Worm (Caenorhabditis elegans) whole organism, L3 larva: ENCODE data around the gene grl-31.

Experiments
- R02D3.7 ChIP-seq: fragments of 150-350 bp; optimal IDR thresholded peaks from 2 replicates; lab custom pipeline; 2014; ENCODE audit warnings: missing biosample characterization, missing genetic modification characterization
- ZK546.5 ChIP-seq: sonication (generic microtip); optimal IDR thresholded peaks from 2 replicates; lab custom pipeline; 2017; ENCODE audit warnings: missing biosample characterization, missing genetic modification characterization
- ama-1 ChIP-seq: fragments of 150-350 bp; optimal IDR thresholded peaks from 2 replicates; lab custom pipeline; 2018
- ceh-28 ChIP-seq: fragments of 150-350 bp; optimal IDR thresholded peaks from 2 replicates; lab custom pipeline; 2014; ENCODE audit warnings: missing biosample characterization, missing genetic modification reagents, missing genetic modification characterization
- ceh-9 ChIP-seq: sonication (generic microtip); optimal IDR thresholded peaks from 2 replicates; lab custom pipeline; 2018; ENCODE audit warnings: missing biosample characterization, missing genetic modification characterization
- daf-12 ChIP-seq: fragments of 150-350 bp; optimal IDR thresholded peaks from 2 replicates; lab custom pipeline; 2014; ENCODE audit warnings: missing biosample characterization, missing genetic modification reagents, missing genetic modification characterization
- egl-27 ChIP-seq: sonication (generic microtip); optimal IDR thresholded peaks from 4 replicates; lab custom pipeline; 2017; ENCODE audit warnings: missing biosample characterization, missing genetic modification reagents, missing genetic modification characterization
- egl-5 ChIP-seq: fragments of 150-350 bp; optimal IDR thresholded peaks from 2 replicates; lab custom pipeline; 2017; ENCODE audit warnings: missing biosample characterization, missing genetic modification reagents, missing genetic modification characterization, inconsistent platforms
- elt-1 ChIP-seq: fragments of 150-350 bp; optimal IDR thresholded peaks from 2 replicates; lab custom pipeline; 2014; ENCODE audit warnings: missing biosample characterization, missing genetic modification characterization
- elt-2 ChIP-seq: sonication (generic microtip); optimal IDR thresholded peaks from 2 replicates; lab custom pipeline; 2016; ENCODE audit warnings: missing genetic modification reagents, mild to moderate bottlenecking, missing genetic modification characterization, missing compliant biosample characterization
- elt-3 ChIP-seq, 3 experiments: fragments of 150-350 bp in 1 of 3; sonication (generic microtip) in 2 of 3; optimal IDR thresholded peaks; 2 replicates in 2 of 3; 4 replicates in 1 of 3; lab custom pipeline; 2014 to 2017; ENCODE audit warnings: missing biosample characterization in 3 of 3, missing genetic modification characterization in 3 of 3
- eor-1 ChIP-seq, 2 experiments: fragments of 150-350 bp; optimal IDR thresholded peaks; 2 replicates each; lab custom pipeline; 2014 to 2018; ENCODE audit warnings: missing biosample characterization in 2 of 2, missing genetic modification characterization in 2 of 2
- fkh-10 ChIP-seq: sonication (generic microtip); optimal IDR thresholded peaks from 2 replicates; lab custom pipeline; 2017; ENCODE audit warnings: missing biosample characterization, missing genetic modification reagents, missing genetic modification characterization
- fkh-2 ChIP-seq: fragments of 150-350 bp; optimal IDR thresholded peaks from 2 replicates; lab custom pipeline; 2014; ENCODE audit warnings: missing biosample characterization, missing genetic modification reagents, missing genetic modification characterization
- lin-15B ChIP-seq: fragments of 150-350 bp; optimal IDR thresholded peaks from 2 replicates; lab custom pipeline; 2014; ENCODE audit warnings: missing biosample characterization, missing genetic modification characterization
- lin-39 ChIP-seq: fragments of 150-350 bp; optimal IDR thresholded peaks from 2 replicates; lab custom pipeline; 2018; ENCODE audit warnings: missing biosample characterization, missing genetic modification reagents, missing genetic modification characterization
- lsy-12 ChIP-seq: sonication (generic microtip); optimal IDR thresholded peaks from 2 replicates; lab custom pipeline; 2016; ENCODE audit warnings: mild to moderate bottlenecking, missing genetic modification characterization, missing compliant biosample characterization
- mdl-1 ChIP-seq: fragments of 150-350 bp; optimal IDR thresholded peaks from 2 replicates; lab custom pipeline; 2014; ENCODE audit warnings: missing biosample characterization, missing genetic modification characterization
- mml-1 ChIP-seq: fragments of 150-350 bp; sonication (generic microtip); optimal IDR thresholded peaks from 3 replicates; lab custom pipeline; 2014; ENCODE audit warnings: missing biosample characterization, missing genetic modification characterization
- nfya-1 ChIP-seq: sonication (generic microtip); optimal IDR thresholded peaks from 2 replicates; lab custom pipeline; 2017; ENCODE audit warnings: missing genetic modification characterization, mild to moderate bottlenecking, missing compliant biosample characterization, antibody characterized with exemption, moderate library complexity; ENCODE audit not compliant: insufficient read depth
- nhr-11 ChIP-seq: fragments of 150-350 bp; optimal IDR thresholded peaks from 2 replicates; lab custom pipeline; 2014; ENCODE audit warnings: missing biosample characterization, missing genetic modification characterization
- nhr-12 ChIP-seq: fragments of 150-350 bp; optimal IDR thresholded peaks from 2 replicates; lab custom pipeline; 2014; ENCODE audit warnings: missing biosample characterization, missing genetic modification characterization
- nhr-237 ChIP-seq: fragments of 150-350 bp; optimal IDR thresholded peaks from 2 replicates; lab custom pipeline; 2014; ENCODE audit warnings: missing biosample characterization, missing genetic modification characterization
- nhr-25 ChIP-seq: sonication (generic microtip); optimal IDR thresholded peaks from 2 replicates; lab custom pipeline; 2017; ENCODE audit warnings: missing biosample characterization, missing genetic modification characterization
- nhr-28 ChIP-seq: fragments of 150-350 bp; optimal IDR thresholded peaks from 2 replicates; lab custom pipeline; 2014; ENCODE audit warnings: missing biosample characterization, missing genetic modification characterization
- nhr-43 ChIP-seq: sonication (generic microtip); optimal IDR thresholded peaks from 2 replicates; lab custom pipeline; 2016; ENCODE audit warnings: mild to moderate bottlenecking, missing genetic modification characterization, missing compliant biosample characterization; ENCODE audit not compliant: poor library complexity, severe bottlenecking
- nhr-67 ChIP-seq: fragments of 150-350 bp; optimal IDR thresholded peaks from 2 replicates; lab custom pipeline; 2014; ENCODE audit warnings: missing biosample characterization, missing genetic modification characterization
- nhr-77 ChIP-seq: fragments of 150-350 bp; optimal IDR thresholded peaks from 2 replicates; lab custom pipeline; 2014; ENCODE audit warnings: missing biosample characterization, missing genetic modification characterization
- sea-2 ChIP-seq: fragments of 150-350 bp; sonication (generic microtip); optimal IDR thresholded peaks from 4 replicates; lab custom pipeline; 2014; ENCODE audit warnings: missing biosample characterization, missing genetic modification reagents, missing genetic modification characterization
- skn-1 ChIP-seq: fragments of 150-350 bp; optimal IDR thresholded peaks from 2 replicates; lab custom pipeline; 2014; ENCODE audit warnings: missing biosample characterization, missing genetic modification characterization
- snpc-4 ChIP-seq: fragments of 150-350 bp; optimal IDR thresholded peaks from 2 replicates; lab custom pipeline; 2014; ENCODE audit warnings: missing biosample characterization, missing genetic modification characterization
- tbx-2 ChIP-seq: sonication (generic microtip); optimal IDR thresholded peaks from 2 replicates; lab custom pipeline; 2016; ENCODE audit warnings: mild to moderate bottlenecking, missing genetic modification characterization, missing compliant biosample characterization
- unc-62 ChIP-seq: fragments of 150-350 bp; sonication (generic microtip); optimal IDR thresholded peaks from 4 replicates; lab custom pipeline; 2014; ENCODE audit warnings: missing biosample characterization, missing genetic modification reagents, missing genetic modification characterization
- zag-1 ChIP-seq: fragments of 150-350 bp; optimal IDR thresholded peaks from 2 replicates; lab custom pipeline; 2014; ENCODE audit warnings: missing biosample characterization, missing genetic modification characterization
- ztf-11 ChIP-seq: fragments of 150-350 bp; optimal IDR thresholded peaks from 2 replicates; lab custom pipeline; 2014; ENCODE audit warnings: missing biosample characterization, missing genetic modification characterization
- ztf-4 ChIP-seq: fragments of 150-350 bp; optimal IDR thresholded peaks from 2 replicates; lab custom pipeline; 2014; ENCODE audit warnings: missing biosample characterization, missing genetic modification characterization

grl-31 gene

DNA sequence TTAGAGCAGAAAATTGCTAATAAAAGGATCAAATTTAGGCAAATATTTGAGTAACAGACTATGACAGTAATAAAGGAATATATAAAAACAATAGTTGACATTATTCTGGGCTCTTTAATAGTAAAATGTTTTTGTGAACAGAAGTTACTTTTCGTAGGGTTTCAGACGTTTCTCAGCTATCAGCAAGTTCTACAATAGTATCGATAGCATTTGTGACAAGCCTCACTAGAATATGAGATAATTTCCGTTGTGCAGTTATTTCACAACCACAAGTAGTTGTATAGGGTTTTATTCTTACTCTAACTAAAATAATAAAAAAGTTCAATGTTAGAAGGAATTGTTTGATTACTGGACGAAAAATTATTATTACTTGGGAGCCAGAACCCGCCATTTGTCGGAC is 11.1 kb downstream of the grl-31 start, which contains the start of gene srbc-68:
TSS of gene srbc-68 (minus strand) at position 101 of the 400 bp plus-strand sequence.
- TF ChIP-seq nhr-25 (tag; lab: Kevin White, UChicago) = no peak
- no peak for TF ChIP-seq nhr-43
- no peak for TF ChIP-seq lsy-12 (tag; lab: Kevin White, UChicago)
- TF ChIP-seq fkh-2 (tag; lab: Kevin White, UChicago) = no peak
- no peak for TF ChIP-seq nhr-11 (tag; lab: Kevin White, UChicago)
- no peak for TF ChIP-seq tbx-2 (tag; lab: Kevin White, UChicago)
- no peak for TF ChIP-seq elt-3 (tag; optimal IDR thresholded peaks at IDR 0.05; lab: Kevin White, UChicago)
- no peak for TF ChIP-seq nhr-28 (tag; lab: Kevin White, UChicago)
- TF ChIP-seq nhr-237 (tag; lab: Kevin White, UChicago) = no peak
- no peak for TF ChIP-seq snpc-4 (tag; lab: Kevin White, UChicago)
- no peak for TF ChIP-seq unc-62 (GFP tag; lab: Kevin White, UChicago)
- TF ChIP-seq ZK546.5 (tag; lab: Kevin White, UChicago) = no peak

DNA sequence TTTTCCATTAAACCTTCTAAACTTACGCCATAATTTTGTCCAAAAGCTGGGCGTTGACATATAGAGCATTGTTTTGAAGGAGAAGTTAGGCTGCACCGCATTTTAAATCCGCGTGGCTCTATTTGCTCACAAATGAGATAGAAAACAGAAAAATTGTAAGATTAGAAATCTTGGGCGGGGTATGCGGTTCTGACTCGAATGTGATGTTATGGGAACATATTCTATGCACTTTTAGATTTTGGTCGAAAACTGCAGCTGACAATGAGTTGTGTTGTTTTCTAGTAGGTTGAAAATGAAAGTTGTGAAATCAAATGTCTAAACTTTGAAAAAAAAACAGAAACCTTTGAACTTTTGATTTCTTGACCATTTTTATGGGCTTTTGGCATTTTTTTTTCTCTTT is 14.2 kb downstream of the grl-31 start, which contains the start of gene nhr-222:
TSS of gene nhr-222 (minus strand) at position 101 of the 400 bp plus-strand sequence.
- TF ChIP-seq nhr-77 (tag; lab: Kevin White, UChicago) (no peak), lsy-12 (tag; lab: Kevin White, UChicago) (no peak), nhr-67 (tag; lab: Kevin White, UChicago) (no peak), lin-15B (tag; lab: Kevin White, UChicago) (no peak), ceh-9 (tag; lab: Kevin White, UChicago) (no peak), ZK546.5 (tag; lab: Kevin White, UChicago) (no peak), R02D3.7 (no peak), elt-3 (tag; optimal IDR thresholded peaks at IDR 0.05; lab: Kevin White, UChicago) (no peak), skn-1 (tag; lab: Kevin White, UChicago) (no peak), mml-1 (tag; lab: Kevin White, UChicago) (no peak), elt-1 (tag; lab: Kevin White, UChicago) (no peak), egl-27 (tag; lab: Kevin White, UChicago) (no peak), mdl-1 (no peak), unc-62 (GFP tag; lab: Kevin White, UChicago) (no peak), nhr-43 (no peak), ama-1 (lab: Kevin White, UChicago) (no peak), zag-1 (no peak)

DNA sequence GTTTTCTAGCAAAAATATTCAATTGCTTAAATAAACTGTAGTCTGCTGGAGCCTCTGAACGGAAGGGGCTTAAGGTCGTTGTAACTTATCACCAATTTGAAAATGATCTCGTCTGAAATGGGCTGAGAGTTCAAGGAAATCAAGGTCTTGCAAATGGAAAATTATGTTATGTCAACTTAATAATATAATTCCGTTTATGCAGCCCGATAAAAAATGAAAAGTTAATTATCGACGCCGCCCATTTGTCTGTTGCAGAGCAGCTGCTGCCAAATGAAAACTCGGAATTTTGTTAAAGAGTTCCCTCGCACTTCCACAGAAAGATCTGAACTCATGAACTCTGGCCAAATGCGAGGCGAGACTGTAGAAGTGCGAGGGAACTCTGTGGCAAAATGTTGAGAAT is 16.5 kb downstream of the grl-31 start, which contains the start of gene srbc-67:
TSS of gene srbc-67 (minus strand) at position 101 of the 400 bp plus-strand sequence.
- TF ChIP-seq nfya-1 = no peak
- TF ChIP-seq fkh-10 = no peak
- TF ChIP-seq lin-39 (tag; lab: Kevin White, UChicago) = no peak
- TF ChIP-seq ceh-28 (tag; lab: Kevin White, UChicago) = no peak
- TF ChIP-seq elt-1 (tag; lab: Kevin White, UChicago) = no peak
- TF ChIP-seq nhr-12 (tag; lab: Kevin White, UChicago) = no peak
- no peak for TF ChIP-seq ztf-11 (tag; lab: Kevin White, UChicago)
- TF ChIP-seq daf-12 (tag; lab: Kevin White, UChicago) = no peak
- TF ChIP-seq elt-2 (tag; lab: Kevin White, UChicago) = no peak
- TF ChIP-seq zag-1 = no peak
- TF ChIP-seq unc-62 (GFP tag; lab: Kevin White, UChicago) = no peak
- no peak for TF ChIP-seq lin-15B (tag; lab: Kevin White, UChicago)
- no peak for TF ChIP-seq nhr-11 (tag; lab: Kevin White, UChicago)

DNA sequence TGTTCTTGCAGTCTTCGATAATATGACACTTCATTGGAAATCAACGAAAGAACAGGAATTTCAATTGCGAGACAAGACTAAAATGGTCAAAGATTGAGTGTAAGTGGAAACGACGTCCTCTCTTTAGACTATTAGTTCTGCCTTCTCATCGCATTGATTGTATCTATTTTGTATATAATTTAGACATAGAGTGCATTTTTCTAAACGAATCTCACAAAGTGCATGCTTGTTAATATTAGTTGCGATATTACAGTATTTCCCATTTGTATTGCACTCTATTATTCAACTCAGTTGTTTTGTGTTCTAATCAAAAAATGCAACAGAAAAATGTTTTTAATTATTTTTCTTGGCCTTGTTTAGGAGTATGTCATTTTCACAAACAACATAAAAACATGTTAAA is 19.3 kb downstream of the grl-31 start, which contains the start of gene nhr-93:
TSS of gene nhr-93 (minus strand) at position 101 of the 400 bp plus-strand sequence.
- TF ChIP-seq ZK546.5 (tag; lab: Kevin White, UChicago) (no peak), ceh-9 (tag; lab: Kevin White, UChicago) (no peak), sea-2 (GFP tag; lab: Kevin White, UChicago) (no peak), egl-27 (tag; lab: Kevin White, UChicago) (no peak), R02D3.7 (no peak), egl-5 (tag; lab: Kevin White, UChicago) (no peak), zag-1 (no peak), lin-15B (tag; lab: Kevin White, UChicago) (no peak), ztf-4 (no peak), eor-1 (tag; optimal IDR thresholded peaks at IDR 0.05; lab: Kevin White, UChicago) (no peak), nhr-237 (tag; lab: Kevin White, UChicago) (no peak), mml-1 (tag; lab: Kevin White, UChicago) (no peak), unc-62 (GFP tag; lab: Kevin White, UChicago) (no peak), lin-39 (tag; lab: Kevin White, UChicago) (no peak)
